Worm (Caenorhabditis elegans) whole organism, L4/young adult: ENCODE results near the gene kmo-2.

Experiments
- W03F9.2 ChIP-seq: fragments of 150-350 bp; optimal IDR thresholded peaks from 2 replicates; lab custom pipeline; 2014; ENCODE audit warnings: missing biosample characterization, missing genetic modification characterization
- dao-5 ChIP-seq: sonication (generic microtip); optimal IDR thresholded peaks from 2 replicates; lab custom pipeline; 2016; ENCODE audit warnings: missing genotype, missing genetic modification characterization, moderate library complexity, missing compliant biosample characterization
- him-1 ChIP-seq: sonication (generic microtip); optimal IDR thresholded peaks from 2 replicates; lab custom pipeline; 2016; ENCODE audit warnings: missing genotype, missing genetic modification reagents, missing genetic modification characterization, missing compliant biosample characterization

ce11 chrV:12020940-12021339 is 47.4 kb downstream of the kmo-2 start:
- TF ChIP-seq him-1 = no peak
- no peak for TF ChIP-seq dao-5 (tag; lab: Kevin White, UChicago)
- no peak for TF ChIP-seq W03F9.2 (tag; lab: Kevin White, UChicago)
